Fruit fly (Drosophila melanogaster) S2 (cell line): ENCODE data around the gene IscU.

Source experiments
- CG8478 ChIP-seq: fragments of >200 bp; optimal IDR thresholded peaks from 2 replicates; lab custom pipeline; 2018
- CTCF ChIP-seq, 2 experiments: fragments of >200 bp; optimal IDR thresholded peaks; 2 replicates each; lab custom pipeline; 2018

DNA sequence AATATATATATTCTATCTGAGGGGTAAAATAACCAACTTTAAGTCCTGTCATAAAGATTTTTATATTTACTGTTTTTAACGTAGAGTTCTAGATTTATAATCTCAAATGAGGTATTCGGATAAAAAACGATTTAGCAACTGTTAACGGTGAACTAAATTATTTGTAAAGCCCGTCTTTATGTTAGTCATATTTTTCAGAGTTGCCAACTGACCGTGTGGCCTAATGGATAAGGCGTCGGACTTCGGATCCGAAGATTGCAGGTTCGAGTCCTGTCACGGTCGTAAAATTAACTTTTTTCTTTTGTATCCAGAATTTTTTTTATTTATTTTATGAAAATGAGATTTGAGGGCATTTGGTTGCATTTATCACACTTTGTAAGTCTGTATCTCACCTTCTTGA lies 37.7 kb upstream of the IscU start:
- TF ChIP-seq CTCF (optimal IDR thresholded peaks at IDR 0.05; lab: Kevin White, UChicago) = no peak
- TF ChIP-seq CG8478 = no peak
